Fruit fly (Drosophila melanogaster): ENCODE results near the gene CCT2.

CCT2 gene

dm6 chrX:9048385-9048750 is 40.9 kb upstream of the CCT2 start (continued):
- TF ChIP-seq CG3281 (GFP tag; optimal IDR thresholded peaks at IDR 0.05) (no peak), Dip2 (GFP tag; IDR thresholded peaks at IDR 0.05) (no peak), mam (GFP tag; optimal IDR thresholded peaks at IDR 0.05) (no peak), CG6254 (GFP tag; optimal IDR thresholded peaks at IDR 0.05) (peak; percentile 48), HLHmδ (GFP tag; optimal IDR thresholded peaks at IDR 0.05) (no peak), hb (GFP tag; IDR thresholded peaks at IDR 0.05; ENCODE audit: partially characterized antibody) (no peak), CG10959 (GFP tag; IDR thresholded peaks at IDR 0.05) (no peak), CG5245 (GFP tag; optimal IDR thresholded peaks at IDR 0.05) (no peak), CG14860 (GFP tag; IDR thresholded peaks at IDR 0.05; ENCODE audit: partially characterized antibody) (no peak), tx (GFP tag; optimal IDR thresholded peaks at IDR 0.05) (no peak), CG14014 (GFP tag; IDR thresholded peaks at IDR 0.05) (no peak), sug (tag; optimal IDR thresholded peaks at IDR 0.05) (no peak), MBD-R2 (GFP tag; IDR thresholded peaks at IDR 0.05) (no peak), CG3838 (GFP tag; optimal IDR thresholded peaks at IDR 0.05) (no peak), CG9876 (GFP tag; optimal IDR thresholded peaks at IDR 0.05) (no peak), CG15601 (tag; optimal IDR thresholded peaks at IDR 0.05) (no peak), gt (GFP tag; IDR thresholded peaks at IDR 0.05) (no peak), pfk (GFP tag; optimal IDR thresholded peaks at IDR 0.05) (no peak), Rfx (GFP tag; IDR thresholded peaks at IDR 0.05) (no peak), CG17612 (GFP tag; IDR thresholded peaks at IDR 0.05) (no peak), Lpt (GFP tag; optimal IDR thresholded peaks at IDR 0.05) (no peak), Ets97D (GFP tag; optimal IDR thresholded peaks at IDR 0.05) (no peak), ac (GFP tag; optimal IDR thresholded peaks at IDR 0.05) (no peak), amos (GFP tag; IDR thresholded peaks at IDR 0.05; ENCODE audit: partially characterized antibody) (no peak), Antp (GFP tag; optimal IDR thresholded peaks at IDR 0.05) (no peak), CG9437 (GFP tag; optimal IDR thresholded peaks at IDR 0.05) (peak; percentile 13), pros (GFP tag; optimal IDR thresholded peaks at IDR 0.05) (no peak), lov (optimal IDR thresholded peaks at IDR 0.05) (no peak), lov (GFP tag; IDR thresholded peaks at IDR 0.05) (0 out of 3 replicates have a peak, but pooled peaks have one; percentile 57), CG9932 (GFP tag; IDR thresholded peaks at IDR 0.05) (no peak), Nf-YC (tag; optimal IDR thresholded peaks at IDR 0.05) (no peak), CG43689 (GFP tag; IDR thresholded peaks at IDR 0.05) (no peak), Camta (GFP tag; optimal IDR thresholded peaks at IDR 0.05) (no peak), CG2875 (GFP tag; optimal IDR thresholded peaks at IDR 0.05) (no peak), psq (GFP tag; optimal IDR thresholded peaks at IDR 0.05) (no peak), zfh1 (GFP tag; IDR thresholded peaks at IDR 0.05) (0 out of 3 replicates have a peak, but pooled peaks have one; percentile 32), ssp (GFP tag; IDR thresholded peaks at IDR 0.05) (no peak), cas (GFP tag; IDR thresholded peaks at IDR 0.05) (no peak), klu (GFP tag; IDR thresholded peaks at IDR 0.05) (no peak), CG10979 (tag; optimal IDR thresholded peaks at IDR 0.05) (peak; percentile 14), gcm2 (GFP tag; optimal IDR thresholded peaks at IDR 0.05) (no peak), Hmx (GFP tag; optimal IDR thresholded peaks at IDR 0.05) (no peak), luna (GFP tag; optimal IDR thresholded peaks at IDR 0.05) (no peak), CG31441 (GFP tag; IDR thresholded peaks at IDR 0.05) (0 out of 2 replicates have a peak, but pooled peaks have one; percentile 50), CG5953 (GFP tag; IDR thresholded peaks at IDR 0.05) (no peak), CG2678 (tag; optimal IDR thresholded peaks at IDR 0.05) (no peak), CG9215 (GFP tag; IDR thresholded peaks at IDR 0.05) (no peak), CG12299 (tag; optimal IDR thresholded peaks at IDR 0.05) (no peak), CG17568 (GFP tag; optimal IDR thresholded peaks at IDR 0.05) (no peak), dati (GFP tag; IDR thresholded peaks at IDR 0.05) (no peak), Poxn (GFP tag; IDR thresholded peaks at IDR 0.05) (no peak), cato (GFP tag; optimal IDR thresholded peaks at IDR 0.05; ENCODE audit: borderline replicate concordance) (no peak), hkb (optimal IDR thresholded peaks at IDR 0.05) (no peak), hkb (GFP tag; IDR thresholded peaks at IDR 0.05) (no peak)
